Worm (Caenorhabditis elegans): ENCODE data around the gene Y55B1BR.6.
A peak's percentile ranks its signal among the peaks of the same experiment; 100 is the strongest.

Y55B1BR.6 gene

ce11 chrIII:502583-502982 is 39.0 kb upstream of the Y55B1BR.6 start (continued):
- no peak for TF ChIP-seq skn-1 (tag; optimal IDR thresholded peaks at IDR 0.05)
- peak; percentile 10 for TF ChIP-seq R02D3.7 (tag; optimal IDR thresholded peaks at IDR 0.05)
- peak; percentile 75 to 94 for TF ChIP-seq daf-16 (GFP tag; optimal IDR thresholded peaks at IDR 0.05)
- peak; percentile 91 for TF ChIP-seq daf-16 (tag; optimal IDR thresholded peaks at IDR 0.05)
- TF ChIP-seq daf-19 (GFP tag; conservative IDR thresholded peaks at IDR 0.05): no peak; the same call in 1 of the 2 replicates
- TF ChIP-seq hlh-30 (tag; optimal IDR thresholded peaks at IDR 0.05; ENCODE audit: insufficient read depth): no peak
- TF ChIP-seq rbr-2 (tag; optimal IDR thresholded peaks at IDR 0.05): peak; percentile 85
- peak; percentile 93 for TF ChIP-seq ctbp-1 (GFP tag; IDR thresholded peaks at IDR 0.05)
- TF ChIP-seq fkh-10 (GFP tag; optimal IDR thresholded peaks at IDR 0.05): peak; percentile 39
- TF ChIP-seq pha-4 (GFP tag; IDR thresholded peaks at IDR 0.05): peak; percentile 92
- TF ChIP-seq pha-4 (tag; optimal IDR thresholded peaks at IDR 0.05): no peak
- no peak for TF ChIP-seq mep-1 (tag; optimal IDR thresholded peaks at IDR 0.05)
- TF ChIP-seq dmd-9 (GFP tag; IDR thresholded peaks at IDR 0.05): peak; percentile 92
- no peak for TF ChIP-seq attf-4 (tag; optimal IDR thresholded peaks at IDR 0.05)
- TF ChIP-seq nhr-11 (tag; optimal IDR thresholded peaks at IDR 0.05): peak; percentile 67
- peak; percentile 70 for TF ChIP-seq hlh-11 (tag; optimal IDR thresholded peaks at IDR 0.05)
- TF ChIP-seq nhr-25 (tag; optimal IDR thresholded peaks at IDR 0.05; ENCODE audit: borderline replicate concordance, insufficient read depth): no peak
- TF ChIP-seq F37D6.2 (tag; optimal IDR thresholded peaks at IDR 0.05): peak; percentile 77
- TF ChIP-seq mdl-1 (tag; optimal IDR thresholded peaks at IDR 0.05): peak in 1 of 2 experiments; percentile 65
- TF ChIP-seq mxl-2 (GFP tag; conservative IDR thresholded peaks at IDR 0.05): peak; percentile 65; the same call in 1 of the 2 replicates
- TF ChIP-seq F44E2.7 (GFP tag; IDR thresholded peaks at IDR 0.05): peak; percentile 83; the same call in 1 of the 2 replicates
- no peak for TF ChIP-seq lin-39 (tag; optimal IDR thresholded peaks at IDR 0.05)
- no peak for TF ChIP-seq nhr-237 (tag; optimal IDR thresholded peaks at IDR 0.05)
- TF ChIP-seq lin-15B (tag; optimal IDR thresholded peaks at IDR 0.05): no peak
- TF ChIP-seq ceh-62 (tag; optimal IDR thresholded peaks at IDR 0.05): no peak
- TF ChIP-seq D1046.2 (GFP tag; IDR thresholded peaks at IDR 0.05): peak; percentile 81
- peak; percentile 33 to 75 for TF ChIP-seq hif-1 (tag; optimal IDR thresholded peaks at IDR 0.05)
- no peak for TF ChIP-seq ceh-82 (tag; optimal IDR thresholded peaks at IDR 0.05)
- peak; percentile 88 for TF ChIP-seq nhr-102 (tag; optimal IDR thresholded peaks at IDR 0.05)
- TF ChIP-seq dmd-6 (GFP tag; IDR thresholded peaks at IDR 0.05): peak; percentile 77
- TF ChIP-seq Y75B8A.6 (GFP tag; IDR thresholded peaks at IDR 0.05): peak; percentile 67; the same call in 1 of the 2 replicates
- peak; percentile 70 for TF ChIP-seq gei-8 (GFP tag; optimal IDR thresholded peaks at IDR 0.05)
- TF ChIP-seq nhr-111 (GFP tag; optimal IDR thresholded peaks at IDR 0.05): peak; percentile 98
- TF ChIP-seq nhr-6 (tag; optimal IDR thresholded peaks at IDR 0.05): peak; percentile 95
- peak; percentile 90 for TF ChIP-seq Y105C5A.15 (GFP tag; IDR thresholded peaks at IDR 0.05)
- peak; percentile 85 for TF ChIP-seq lin-38 (GFP tag; IDR thresholded peaks at IDR 0.05)
- TF ChIP-seq snpc-4 (tag; optimal IDR thresholded peaks at IDR 0.05): no peak
- peak; percentile 81 for TF ChIP-seq ZK337.2 (GFP tag; IDR thresholded peaks at IDR 0.05)
- TF ChIP-seq ZK546.5 (tag; optimal IDR thresholded peaks at IDR 0.05): no peak
- TF ChIP-seq lir-3 (tag; optimal IDR thresholded peaks at IDR 0.05): peak; percentile 77
- peak; percentile 42 for TF ChIP-seq aly-2 (tag; optimal IDR thresholded peaks at IDR 0.05)
- peak; percentile 96 for TF ChIP-seq F26F4.8 (GFP tag; conservative IDR thresholded peaks at IDR 0.05)
- no peak for TF ChIP-seq cey-2 (tag; optimal IDR thresholded peaks at IDR 0.05; ENCODE audit: borderline replicate concordance, insufficient read depth)
- TF ChIP-seq nhr-41 (GFP tag; IDR thresholded peaks at IDR 0.05): peak; percentile 87
- TF ChIP-seq T20F7.1 (GFP tag; optimal IDR thresholded peaks at IDR 0.05): no peak
- TF ChIP-seq nhr-42 (GFP tag; IDR thresholded peaks at IDR 0.05): peak; percentile 92
- peak; percentile 84 for TF ChIP-seq dmd-8 (GFP tag; IDR thresholded peaks at IDR 0.05)
- TF ChIP-seq F49E8.2 (tag; optimal IDR thresholded peaks at IDR 0.05; ENCODE audit: borderline replicate concordance): peak; percentile 83
- TF ChIP-seq unc-130 (GFP tag; optimal IDR thresholded peaks at IDR 0.05): peak; percentile 80
- TF ChIP-seq zfp-2 (tag; optimal IDR thresholded peaks at IDR 0.05): peak; percentile 66
- peak; percentile 20 for TF ChIP-seq pqm-1 (tag; optimal IDR thresholded peaks at IDR 0.05)

Measured in whole organism, L4 larva.